Fruit fly (Drosophila melanogaster) whole organism, embryonic: Measurements from ENCODE around the gene Drsl5.

Experiments used
- Adf1 ChIP-seq: fragments of 200-800 bp; sonication (Bioruptor generic); IDR thresholded peaks from 2 replicates; pipeline ENCODE4 v1.3.6; 2022; ENCODE audit warnings: missing biosample characterization, missing genetic modification characterization
- Antp ChIP-seq: fragments of 200-800 bp; sonication (Bioruptor generic); optimal IDR thresholded peaks from 3 replicates; lab custom pipeline; 2016; ENCODE audit warnings: missing biosample characterization, missing genetic modification characterization
- CG14710 ChIP-seq: fragments of 200-800 bp; sonication (Bioruptor generic); optimal IDR thresholded peaks from 3 replicates; lab custom pipeline; 2019; ENCODE audit warnings: missing biosample characterization, mild to moderate bottlenecking, missing genetic modification characterization, moderate library complexity
- CG15011 ChIP-seq: fragments of 200-800 bp; sonication (Bioruptor generic); optimal IDR thresholded peaks from 3 replicates; lab custom pipeline; 2018; ENCODE audit warnings: missing biosample characterization, mild to moderate bottlenecking, missing genetic modification characterization
- CG17359 ChIP-seq: fragments of 200-800 bp; sonication (Bioruptor generic); optimal IDR thresholded peaks from 3 replicates; lab custom pipeline; 2018; ENCODE audit warnings: missing biosample characterization, mild to moderate bottlenecking, missing genetic modification characterization, moderate library complexity
- CG18262 ChIP-seq: fragments of 200-800 bp; optimal IDR thresholded peaks from 3 replicates; lab custom pipeline; 2019; ENCODE audit warnings: missing biosample characterization, mild to moderate bottlenecking, missing genetic modification characterization, moderate library complexity
- CG1832 ChIP-seq: fragments of 200-800 bp; sonication (Bioruptor generic); optimal IDR thresholded peaks from 2 replicates; lab custom pipeline; 2017; ENCODE audit warnings: missing biosample characterization, mild to moderate bottlenecking, missing genetic modification characterization, inconsistent platforms
- CG18476 ChIP-seq: fragments of 200-800 bp; sonication (Bioruptor generic); optimal IDR thresholded peaks from 2 replicates; lab custom pipeline; 2016; ENCODE audit warnings: missing biosample characterization, mild to moderate bottlenecking, missing genetic modification characterization
- CG18599 ChIP-seq: fragments of 200-800 bp; sonication (Bioruptor generic); optimal IDR thresholded peaks from 3 replicates; lab custom pipeline; 2017; ENCODE audit warnings: missing biosample characterization, missing genetic modification characterization, mild to moderate bottlenecking, moderate library complexity, missing genetic modification reagents
- CG2116 ChIP-seq: fragments of 200-800 bp; sonication (Bioruptor generic); optimal IDR thresholded peaks from 3 replicates; lab custom pipeline; 2018; ENCODE audit warnings: missing biosample characterization, mild to moderate bottlenecking, missing genetic modification characterization
- CG3163 ChIP-seq: fragments of 200-800 bp; sonication (Bioruptor generic); optimal IDR thresholded peaks from 3 replicates; lab custom pipeline; 2016; ENCODE audit warnings: missing biosample characterization, missing genetic modification characterization
- CG32772 ChIP-seq: fragments of 200-800 bp; sonication (Bioruptor generic); IDR thresholded peaks from 2 replicates; pipeline ENCODE4 v1.3.6; 2022; ENCODE audit warnings: missing biosample characterization, missing genetic modification characterization
- CG34376 ChIP-seq: fragments of 200-800 bp; sonication (Bioruptor generic); optimal IDR thresholded peaks from 2 replicates; lab custom pipeline; 2018; ENCODE audit warnings: missing biosample characterization, mild to moderate bottlenecking, missing genetic modification characterization
- CG4282 ChIP-seq: fragments of 200-800 bp; sonication (Bioruptor generic); optimal IDR thresholded peaks from 2 replicates; lab custom pipeline; 2016; ENCODE audit warnings: missing biosample characterization, missing genetic modification characterization
- CG6813 ChIP-seq: fragments of 200-800 bp; sonication (Bioruptor generic); optimal IDR thresholded peaks from 2 replicates; lab custom pipeline; 2017; ENCODE audit warnings: missing biosample characterization, missing genetic modification characterization, mild to moderate bottlenecking, moderate library complexity, missing genetic modification reagents
- CG6854 ChIP-seq: fragments of 200-800 bp; sonication (Bioruptor generic); optimal IDR thresholded peaks from 3 replicates; lab custom pipeline; 2017; ENCODE audit warnings: missing biosample characterization, mild to moderate bottlenecking, missing genetic modification characterization
- Dbx ChIP-seq: fragments of 200-800 bp; sonication (Bioruptor generic); IDR thresholded peaks from 3 replicates; pipeline ENCODE4 v1.3.6; 2022; ENCODE audit warnings: missing biosample characterization, missing genetic modification characterization
- Hey ChIP-seq: fragments of 200-800 bp; sonication (Bioruptor generic); optimal IDR thresholded peaks from 3 replicates; lab custom pipeline; 2018; ENCODE audit warnings: missing biosample characterization, mild to moderate bottlenecking, missing genetic modification characterization
- Pdp1 ChIP-seq, 2 experiments: fragments of 200-800 bp; sonication (Bioruptor generic); optimal IDR thresholded peaks; 3 replicates each; lab custom pipeline; 2016; ENCODE audit warnings: missing biosample characterization in 2 of 2, missing genetic modification characterization in 2 of 2, mild to moderate bottlenecking in 1 of 2, moderate library complexity in 1 of 2
- Sry-δ ChIP-seq: fragments of 200-800 bp; sonication (Bioruptor generic); optimal IDR thresholded peaks from 2 replicates; lab custom pipeline; 2016; ENCODE audit warnings: missing biosample characterization, missing genetic modification characterization
- chinmo ChIP-seq: fragments of 200-800 bp; sonication (Bioruptor generic); IDR thresholded peaks from 4 replicates; pipeline ENCODE4 v1.3.6; 2022; ENCODE audit warnings: missing biosample characterization, missing genetic modification characterization; ENCODE audit not compliant: partially characterized antibody
- crp ChIP-seq, 2 experiments: fragments of 200-800 bp; sonication (Bioruptor generic); optimal IDR thresholded peaks; 2 replicates in 1 of 2; 3 replicates in 1 of 2; lab custom pipeline; 2017; ENCODE audit warnings: missing biosample characterization in 2 of 2, missing genetic modification characterization in 2 of 2, mild to moderate bottlenecking in 1 of 2, moderate library complexity in 1 of 2
- danr ChIP-seq: fragments of 200-800 bp; sonication (Bioruptor generic); IDR thresholded peaks from 2 replicates; pipeline ENCODE4 v1.3.6; 2022; ENCODE audit warnings: missing biosample characterization, missing genetic modification characterization
- disco-r ChIP-seq: fragments of 200-800 bp; sonication (Bioruptor generic); optimal IDR thresholded peaks from 2 replicates; lab custom pipeline; 2016; ENCODE audit warnings: missing biosample characterization, missing genetic modification characterization
- esg ChIP-seq: fragments of 200-800 bp; sonication (Bioruptor generic); conservative IDR thresholded peaks from 2 replicates; pipeline ENCODE4 v1.3.6; 2022; ENCODE audit warnings: missing biosample characterization, missing genetic modification characterization
- fd64A ChIP-seq: fragments of 200-800 bp; sonication (Bioruptor generic); optimal IDR thresholded peaks from 3 replicates; lab custom pipeline; 2018; ENCODE audit warnings: missing biosample characterization, mild to moderate bottlenecking, missing genetic modification characterization
- ftz-f1 ChIP-seq: fragments of 200-800 bp; sonication (Bioruptor generic); optimal IDR thresholded peaks from 2 replicates; lab custom pipeline; 2016; ENCODE audit warnings: missing biosample characterization, missing genetic modification characterization
- gem ChIP-seq: fragments of 200-800 bp; sonication (Bioruptor generic); optimal IDR thresholded peaks from 2 replicates; lab custom pipeline; 2019; ENCODE audit warnings: missing biosample characterization, mild to moderate bottlenecking, missing genetic modification characterization, moderate library complexity
- grn ChIP-seq: fragments of 200-800 bp; sonication (Bioruptor generic); optimal IDR thresholded peaks from 3 replicates; lab custom pipeline; 2017; ENCODE audit warnings: missing biosample characterization, missing genetic modification characterization
- hb ChIP-seq: fragments of 200-800 bp; sonication (Bioruptor generic); IDR thresholded peaks from 3 replicates; pipeline ENCODE4 v1.3.6; 2022; ENCODE audit warnings: missing biosample characterization, missing genetic modification characterization; ENCODE audit not compliant: partially characterized antibody
- hkb ChIP-seq, 2 experiments: fragments of 200-800 bp in 1 of 2; fragments of >200 bp in 1 of 2; sonication (Bioruptor generic) in 1 of 2; IDR thresholded peaks in 1 of 2; optimal IDR thresholded peaks in 1 of 2; 2 replicates each; pipeline versions ENCODE4 v1.3.6 to Lab custom; 2017 to 2022; ENCODE audit warnings: missing biosample characterization in 1 of 2, missing genetic modification characterization in 1 of 2
- ken ChIP-seq: fragments of 200-800 bp; sonication (Bioruptor generic); IDR thresholded peaks from 3 replicates; pipeline ENCODE4 v1.3.6; 2022; ENCODE audit warnings: missing biosample characterization, missing genetic modification characterization
- lab ChIP-seq: fragments of 200-800 bp; sonication (Bioruptor generic); optimal IDR thresholded peaks from 3 replicates; lab custom pipeline; 2017; ENCODE audit warnings: missing biosample characterization, missing genetic modification characterization, mild to moderate bottlenecking, moderate library complexity, missing genetic modification reagents
- lov ChIP-seq, 2 experiments: fragments of 200-800 bp in 1 of 2; fragments of >200 bp in 1 of 2; sonication (Bioruptor generic) in 1 of 2; IDR thresholded peaks in 1 of 2; optimal IDR thresholded peaks in 1 of 2; 2 replicates in 1 of 2; 3 replicates in 1 of 2; pipeline versions ENCODE4 v1.3.6 to Lab custom; 2017 to 2022; ENCODE audit warnings: missing biosample characterization in 1 of 2, missing genetic modification characterization in 1 of 2
- mirr ChIP-seq: fragments of 200-800 bp; sonication (Bioruptor generic); optimal IDR thresholded peaks from 3 replicates; lab custom pipeline; 2018; ENCODE audit warnings: missing biosample characterization, mild to moderate bottlenecking, missing genetic modification characterization
- nau ChIP-seq: fragments of 200-800 bp; sonication (Bioruptor generic); optimal IDR thresholded peaks from 3 replicates; lab custom pipeline; 2017; ENCODE audit warnings: missing biosample characterization, mild to moderate bottlenecking, missing genetic modification characterization, missing genetic modification reagents
- nmo ChIP-seq: fragments of 200-800 bp; sonication (Bioruptor generic); optimal IDR thresholded peaks from 2 replicates; lab custom pipeline; 2018; ENCODE audit warnings: missing biosample characterization, mild to moderate bottlenecking, missing genetic modification characterization, moderate library complexity
- prd ChIP-seq, 3 experiments: fragments of >200 bp in 2 of 3; fragments of 200-800 bp in 1 of 3; sonication (Bioruptor generic) in 1 of 3; optimal IDR thresholded peaks in 2 of 3; IDR thresholded peaks in 1 of 3; 2 replicates in 2 of 3; 3 replicates in 1 of 3; pipeline versions ENCODE4 v1.3.6 to Lab custom; 2017 to 2022; ENCODE audit warnings: missing biosample characterization in 1 of 3, missing genetic modification characterization in 1 of 3
- pum ChIP-seq: fragments of 200-800 bp; sonication (Bioruptor generic); optimal IDR thresholded peaks from 2 replicates; lab custom pipeline; 2016; ENCODE audit warnings: missing biosample characterization, missing genetic modification characterization
- run ChIP-seq: fragments of 200-800 bp; sonication (Bioruptor generic); optimal IDR thresholded peaks from 3 replicates; lab custom pipeline; 2018; ENCODE audit warnings: missing biosample characterization, mild to moderate bottlenecking, missing genetic modification characterization
- sens-2 ChIP-seq: fragments of 200-800 bp; sonication (Bioruptor generic); IDR thresholded peaks from 2 replicates; pipeline ENCODE4 v1.3.6; 2022; ENCODE audit warnings: missing biosample characterization, missing genetic modification characterization
- shn ChIP-seq: fragments of 200-800 bp; sonication (Bioruptor generic); optimal IDR thresholded peaks from 3 replicates; lab custom pipeline; 2016; ENCODE audit warnings: missing biosample characterization, missing genetic modification characterization
- stc ChIP-seq: fragments of 200-800 bp; sonication (Bioruptor generic); IDR thresholded peaks from 2 replicates; pipeline ENCODE4 v1.3.6; 2022; ENCODE audit warnings: missing biosample characterization, missing genetic modification characterization
- stwl ChIP-seq: fragments of 200-800 bp; sonication (Bioruptor generic); optimal IDR thresholded peaks from 3 replicates; lab custom pipeline; 2018; ENCODE audit warnings: missing biosample characterization, mild to moderate bottlenecking, missing genetic modification characterization, moderate library complexity
- sug ChIP-seq: fragments of 200-800 bp; optimal IDR thresholded peaks from 2 replicates; lab custom pipeline; 2019; ENCODE audit warnings: missing biosample characterization, mild to moderate bottlenecking, missing genetic modification characterization, moderate library complexity
- vnd ChIP-seq: fragments of 200-800 bp; sonication (Bioruptor generic); IDR thresholded peaks from 3 replicates; pipeline ENCODE4 v1.3.6; 2022; ENCODE audit warnings: missing biosample characterization, missing genetic modification characterization; ENCODE audit not compliant: partially characterized antibody
- wek ChIP-seq: fragments of 200-800 bp; sonication (Bioruptor generic); optimal IDR thresholded peaks from 3 replicates; lab custom pipeline; 2018; ENCODE audit warnings: missing biosample characterization, mild to moderate bottlenecking, missing genetic modification characterization, moderate library complexity
- z ChIP-seq: fragments of 200-800 bp; sonication (Bioruptor generic); IDR thresholded peaks from 3 replicates; pipeline ENCODE4 v1.3.6; 2022; ENCODE audit warnings: missing biosample characterization, missing genetic modification characterization
- zfh2 ChIP-seq: fragments of 200-800 bp; sonication (Bioruptor generic); optimal IDR thresholded peaks from 2 replicates; lab custom pipeline; 2016; ENCODE audit warnings: missing biosample characterization, missing genetic modification characterization

Gene Drsl5

dm6 chr3L:3306515-3306914 is 10.1 kb upstream of the Drsl5 start (continued):
- no peak for TF ChIP-seq stc
- TF ChIP-seq CG34376 (GFP tag; lab: Kevin White, UChicago), result peak; percentile 93
- TF ChIP-seq lab (GFP tag; lab: Kevin White, UChicago), result peak; percentile 40
- TF ChIP-seq sug (tag; lab: Kevin White, UChicago), result peak; percentile 55
- no peak for TF ChIP-seq pum (GFP tag; lab: Kevin White, UChicago)
- no peak for TF ChIP-seq danr
- peak; percentile 54 for TF ChIP-seq grn (GFP tag; lab: Kevin White, UChicago)
- TF ChIP-seq zfh2 (GFP tag; lab: Kevin White, UChicago), result no peak
- TF ChIP-seq esg (GFP tag; lab: Robert Waterston, UW), result no peak
- no peak for TF ChIP-seq gem (tag; lab: Kevin White, UChicago)
- no peak for TF ChIP-seq chinmo (GFP tag; lab: Robert Waterston, UW)
- TF ChIP-seq lov (optimal IDR thresholded peaks at IDR 0.05; lab: Kevin White, UChicago), result no peak
- TF ChIP-seq lov (GFP tag; IDR thresholded peaks at IDR 0.05; lab: Robert Waterston, UW), result no peak
- TF ChIP-seq hkb (optimal IDR thresholded peaks at IDR 0.05; lab: Kevin White, UChicago), result no peak
- TF ChIP-seq hkb (GFP tag; IDR thresholded peaks at IDR 0.05; lab: Robert Waterston, UW), result no peak
- TF ChIP-seq Sry-δ (GFP tag; lab: Kevin White, UChicago), result no peak
- no peak for TF ChIP-seq CG15011 (GFP tag; lab: Kevin White, UChicago)
- peak; percentile 1 for TF ChIP-seq CG6813 (GFP tag; lab: Kevin White, UChicago)
- TF ChIP-seq nau, result no peak
- TF ChIP-seq wek (GFP tag; lab: Kevin White, UChicago), result no peak
- no peak for TF ChIP-seq stwl (tag; lab: Kevin White, UChicago)
- TF ChIP-seq run (tag; lab: Kevin White, UChicago), result no peak
- no peak for TF ChIP-seq fd64A (GFP tag; lab: Kevin White, UChicago)
- TF ChIP-seq vnd (GFP tag; lab: Robert Waterston, UW), result 0 out of 3 replicates have a peak, but pooled peaks have one; percentile 40
- TF ChIP-seq prd (optimal IDR thresholded peaks at IDR 0.05; lab: Kevin White, UChicago), result no peak
- TF ChIP-seq prd (GFP tag; IDR thresholded peaks at IDR 0.05; lab: Robert Waterston, UW), result no peak
- no peak for TF ChIP-seq z (GFP tag; lab: Robert Waterston, UW)
- no peak for TF ChIP-seq nmo
- no peak for TF ChIP-seq ken (GFP tag; lab: Robert Waterston, UW)
- no peak for TF ChIP-seq Antp
- TF ChIP-seq shn (GFP tag; lab: Kevin White, UChicago), result no peak
- no peak for TF ChIP-seq Adf1 (GFP tag; lab: Robert Waterston, UW)
- TF ChIP-seq CG4282 (GFP tag; lab: Kevin White, UChicago), result no peak
- no peak for TF ChIP-seq ftz-f1
- no peak for TF ChIP-seq sens-2 (GFP tag; lab: Robert Waterston, UW)
- TF ChIP-seq CG17359 (tag; lab: Kevin White, UChicago), result no peak
- no peak for TF ChIP-seq CG18476 (GFP tag; lab: Kevin White, UChicago)
- TF ChIP-seq hb (GFP tag; lab: Robert Waterston, UW), result no peak
- no peak for TF ChIP-seq CG14710 (tag; lab: Kevin White, UChicago)
- no peak for TF ChIP-seq Hey (tag; lab: Kevin White, UChicago)
- peak; percentile 43 for TF ChIP-seq CG18599 (GFP tag; lab: Kevin White, UChicago)
- no peak for TF ChIP-seq disco-r (GFP tag; lab: Kevin White, UChicago)
- peak in 1 of 2 experiments; percentile 15 for TF ChIP-seq Pdp1 (GFP tag; optimal IDR thresholded peaks at IDR 0.05; lab: Kevin White, UChicago)
- TF ChIP-seq CG6854 (GFP tag; lab: Kevin White, UChicago), result no peak
- no peak for TF ChIP-seq crp (GFP tag; optimal IDR thresholded peaks at IDR 0.05; lab: Kevin White, UChicago)
- TF ChIP-seq Dbx, result no peak
- peak; percentile 62 for TF ChIP-seq mirr (GFP tag; lab: Kevin White, UChicago)
- no peak for TF ChIP-seq CG3163
- TF ChIP-seq CG32772 (GFP tag; lab: Robert Waterston, UW), result no peak
- no peak for TF ChIP-seq CG2116 (GFP tag; lab: Kevin White, UChicago)
- no peak for TF ChIP-seq CG1832 (GFP tag; lab: Kevin White, UChicago)
- TF ChIP-seq CG18262 (tag; lab: Kevin White, UChicago), result no peak
